Worm (Caenorhabditis elegans) whole organism, L1 larva: ENCODE results near the gene srg-1.
A peak's percentile ranks its signal among the peaks of the same experiment; 100 is the strongest.

ENCODE experiments used
- aha-1 ChIP-seq: fragments of 150-350 bp; optimal IDR thresholded peaks from 2 replicates; lab custom pipeline; 2014; ENCODE audit warnings: missing biosample characterization, missing genetic modification characterization
- aly-2 ChIP-seq: fragments of 150-350 bp; optimal IDR thresholded peaks from 2 replicates; lab custom pipeline; 2014; ENCODE audit warnings: missing biosample characterization, missing genetic modification characterization
- blmp-1 ChIP-seq: fragments of 150-350 bp; optimal IDR thresholded peaks from 2 replicates; lab custom pipeline; 2014; ENCODE audit warnings: missing biosample characterization, missing genetic modification characterization
- ceh-8 ChIP-seq: fragments of 200-800 bp; sonication (Bioruptor generic); optimal IDR thresholded peaks from 2 replicates; lab custom pipeline; 2018; ENCODE audit warnings: mild to moderate bottlenecking, missing genetic modification characterization, moderate library complexity, missing compliant biosample characterization
- dsc-1 ChIP-seq: sonication (generic microtip); optimal IDR thresholded peaks from 2 replicates; lab custom pipeline; 2016; ENCODE audit warnings: mild to moderate bottlenecking, missing genetic modification characterization, missing compliant biosample characterization
- efl-1 ChIP-seq, 4 experiments: fragments of 150-350 bp; optimal IDR thresholded peaks in 3 of 4; peaks in 1 of 4; 1 replicate in 1 of 4; 2 replicates in 3 of 4; lab custom pipeline; 2014; ENCODE audit warnings: missing biosample characterization in 2 of 4, missing genetic modification characterization in 2 of 4, missing genetic modification reagents in 2 of 4
- egl-27 ChIP-seq, 2 experiments: fragments of 150-350 bp in 1 of 2; sonication (generic microtip); optimal IDR thresholded peaks; 3 replicates each; lab custom pipeline; 2017 to 2018; ENCODE audit warnings: missing biosample characterization in 2 of 2, missing genetic modification characterization in 2 of 2, missing genetic modification reagents in 2 of 2
- elt-2 ChIP-seq: sonication (generic microtip); optimal IDR thresholded peaks from 2 replicates; lab custom pipeline; 2016; ENCODE audit warnings: missing genetic modification characterization, mild to moderate bottlenecking, inconsistent platforms, missing compliant biosample characterization, missing genetic modification reagents
- elt-3 ChIP-seq, 6 experiments: fragments of 150-350 bp in 1 of 6; sonication (generic microtip); optimal IDR thresholded peaks; 2 replicates each; lab custom pipeline; 2017 to 2018; ENCODE audit warnings: missing biosample characterization in 6 of 6, missing genetic modification characterization in 6 of 6, inconsistent platforms in 1 of 6
- fkh-10 ChIP-seq: sonication (generic microtip); optimal IDR thresholded peaks from 2 replicates; lab custom pipeline; 2017; ENCODE audit warnings: missing biosample characterization, missing genetic modification reagents, missing genetic modification characterization
- fkh-4 ChIP-seq: sonication (generic microtip); optimal IDR thresholded peaks from 2 replicates; lab custom pipeline; 2016; ENCODE audit warnings: missing compliant biosample characterization, missing genetic modification characterization, borderline replicate concordance
- fkh-8 ChIP-seq: sonication (generic microtip); optimal IDR thresholded peaks from 2 replicates; lab custom pipeline; 2016; ENCODE audit warnings: mild to moderate bottlenecking, missing genetic modification characterization, missing compliant biosample characterization
- fos-1 ChIP-seq: fragments of 150-350 bp; optimal IDR thresholded peaks from 2 replicates; lab custom pipeline; 2014; ENCODE audit warnings: missing biosample characterization, missing genetic modification characterization
- grh-1 ChIP-seq: fragments of 200-800 bp; sonication (Bioruptor generic); IDR thresholded peaks from 2 replicates; pipeline ENCODE4 v1.3.6; 2022; ENCODE audit warnings: missing genetic modification reagents, missing genetic modification characterization, missing compliant biosample characterization
- hlh-4 ChIP-seq: sonication (generic microtip); optimal IDR thresholded peaks from 2 replicates; lab custom pipeline; 2016; ENCODE audit warnings: mild to moderate bottlenecking, missing genetic modification characterization, missing compliant biosample characterization
- lin-14 ChIP-seq: fragments of 200-800 bp; sonication (Bioruptor generic); optimal IDR thresholded peaks from 2 replicates; lab custom pipeline; 2018; ENCODE audit warnings: mild to moderate bottlenecking, missing genetic modification characterization, moderate library complexity, missing compliant biosample characterization
- lin-15B ChIP-seq: fragments of 150-350 bp; sonication (generic microtip); optimal IDR thresholded peaks from 3 replicates; lab custom pipeline; 2014; ENCODE audit warnings: missing biosample characterization, missing genetic modification characterization
- lin-35 ChIP-seq, 2 experiments: fragments of 150-350 bp; optimal IDR thresholded peaks; 2 replicates each; lab custom pipeline; 2014; ENCODE audit warnings: missing biosample characterization in 2 of 2, missing genetic modification characterization in 2 of 2, missing genetic modification reagents in 2 of 2
- lir-3 ChIP-seq: sonication (generic microtip); optimal IDR thresholded peaks from 2 replicates; lab custom pipeline; 2016; ENCODE audit warnings: mild to moderate bottlenecking, missing genetic modification characterization, moderate library complexity, missing compliant biosample characterization; ENCODE audit not compliant: poor library complexity
- lsy-2 ChIP-seq, 2 experiments: fragments of 150-350 bp; optimal IDR thresholded peaks; 2 replicates each; lab custom pipeline; 2014; ENCODE audit warnings: missing biosample characterization in 2 of 2, missing genetic modification characterization in 2 of 2
- mdl-1 ChIP-seq, 2 experiments: fragments of 150-350 bp; optimal IDR thresholded peaks; 2 replicates each; lab custom pipeline; 2014 to 2017; ENCODE audit warnings: missing biosample characterization in 2 of 2, missing genetic modification characterization in 2 of 2, inconsistent platforms in 1 of 2
- mep-1 ChIP-seq: fragments of 150-350 bp; optimal IDR thresholded peaks from 2 replicates; lab custom pipeline; 2014; ENCODE audit warnings: missing biosample characterization, missing genetic modification characterization
- nhr-12 ChIP-seq: sonication (generic microtip); optimal IDR thresholded peaks from 2 replicates; lab custom pipeline; 2017; ENCODE audit warnings: missing biosample characterization, missing genetic modification characterization
- nhr-237 ChIP-seq: fragments of 150-350 bp; optimal IDR thresholded peaks from 2 replicates; lab custom pipeline; 2014; ENCODE audit warnings: missing biosample characterization, missing genetic modification characterization
- nhr-77 ChIP-seq: fragments of 150-350 bp; optimal IDR thresholded peaks from 2 replicates; lab custom pipeline; 2014; ENCODE audit warnings: missing biosample characterization, missing genetic modification characterization
- snpc-4 ChIP-seq: fragments of 150-350 bp; optimal IDR thresholded peaks from 2 replicates; lab custom pipeline; 2014; ENCODE audit warnings: missing biosample characterization, missing genetic modification characterization
- sox-4 ChIP-seq: sonication (generic microtip); optimal IDR thresholded peaks from 2 replicates; lab custom pipeline; 2016; ENCODE audit warnings: missing genetic modification characterization, missing compliant biosample characterization
- unc-130 ChIP-seq: fragments of 150-350 bp; optimal IDR thresholded peaks from 2 replicates; lab custom pipeline; 2017; ENCODE audit warnings: missing biosample characterization, missing genetic modification characterization, inconsistent platforms
- unc-30 ChIP-seq: sonication (generic microtip); optimal IDR thresholded peaks from 2 replicates; lab custom pipeline; 2017; ENCODE audit warnings: missing biosample characterization, missing genetic modification characterization
- unc-62 ChIP-seq: fragments of 150-350 bp; optimal IDR thresholded peaks from 2 replicates; lab custom pipeline; 2014; ENCODE audit warnings: missing biosample characterization, missing genetic modification reagents, missing genetic modification characterization
- zag-1 ChIP-seq: fragments of 150-350 bp; optimal IDR thresholded peaks from 2 replicates; lab custom pipeline; 2014; ENCODE audit warnings: missing biosample characterization, missing genetic modification characterization
- ztf-11 ChIP-seq, 2 experiments: sonication (generic microtip); optimal IDR thresholded peaks; 2 replicates each; lab custom pipeline; 2016 to 2017; ENCODE audit warnings: missing genetic modification characterization in 2 of 2, missing biosample characterization in 1 of 2, missing compliant biosample characterization in 1 of 2

Gene srg-1

ce11 chrIII:6215476-6215875 is 42.7 kb downstream of the srg-1 start, which contains the start of gene C23G10.11:
Gene C23G10.11 (minus strand): TSS chrIII:6215576.
- no peak for TF ChIP-seq egl-27 (tag; optimal IDR thresholded peaks at IDR 0.05; lab: Kevin White, UChicago)
- no peak for TF ChIP-seq nhr-77 (tag; lab: Kevin White, UChicago)
- TF ChIP-seq blmp-1 (tag; lab: Kevin White, UChicago): peak; percentile 57
- TF ChIP-seq aha-1 (tag; lab: Kevin White, UChicago): no peak
- no peak for TF ChIP-seq elt-2
- peak in 1 of 6 experiments; percentile 25 for TF ChIP-seq elt-3 (tag; optimal IDR thresholded peaks at IDR 0.05; lab: Kevin White, UChicago)
- TF ChIP-seq lin-14 (GFP tag; lab: Kevin White, UChicago): no peak
- TF ChIP-seq lsy-2 (tag; optimal IDR thresholded peaks at IDR 0.05; lab: Kevin White, UChicago): peak in 1 of 2 experiments; percentile 12
- no peak for TF ChIP-seq nhr-237 (tag; lab: Kevin White, UChicago)
- TF ChIP-seq lin-35 (GFP tag; optimal IDR thresholded peaks at IDR 0.05; lab: Kevin White, UChicago): no peak
- TF ChIP-seq mdl-1 (tag; optimal IDR thresholded peaks at IDR 0.05; lab: Kevin White, UChicago): peak in 1 of 2 experiments; percentile 16

ce11 chrIII:6213915-6214314 is 44.2 kb downstream of the srg-1 start, which contains the start of gene C23G10.10:
Gene C23G10.10 (minus strand): TSS chrIII:6214015.
- TF ChIP-seq fkh-8 (tag; lab: Kevin White, UChicago) (peak; percentile 34), fkh-10 (GFP tag; lab: Kevin White, UChicago) (no peak)

- TF ChIP-seq snpc-4 (tag; lab: Kevin White, UChicago) (peak; percentile 46), sox-4 (tag; lab: Kevin White, UChicago) (no peak)
- TF ChIP-seq, all 84 proteins: peak for 1
Observed at ce11 chrIII:6210215-6210822, 47.8 kb downstream of the srg-1 start.

ce11 chrIII:6208984-6209383 is 49.2 kb downstream of the srg-1 start, which contains the start of gene C23G10.1:
Gene C23G10.1 (plus strand): TSS chrIII:6209284.
- TF ChIP-seq lin-15B (no peak), nhr-77 (tag; lab: Kevin White, UChicago) (no peak), aly-2 (tag; lab: Kevin White, UChicago) (no peak), zag-1 (tag; lab: Kevin White, UChicago) (no peak), fkh-10 (GFP tag; lab: Kevin White, UChicago) (no peak), hlh-4 (tag; lab: Kevin White, UChicago) (no peak), efl-1 (optimal IDR thresholded peaks at IDR 0.05; lab: Kevin White, UChicago) (no peak), efl-1 (GFP tag; optimal IDR thresholded peaks at IDR 0.05 in 1 of 2; lab: Kevin White, UChicago) (no peak), mep-1 (tag; lab: Kevin White, UChicago) (no peak)
- TF ChIP-seq, all 84 proteins: peak for 0

- TF ChIP-seq blmp-1 (tag; lab: Kevin White, UChicago): peak; percentile 14
- TF ChIP-seq lsy-2 (tag; optimal IDR thresholded peaks at IDR 0.05; lab: Kevin White, UChicago): peak in 1 of 2 experiments; percentile 36
- TF ChIP-seq nhr-12: no peak
- TF ChIP-seq elt-3 (tag; optimal IDR thresholded peaks at IDR 0.05; lab: Kevin White, UChicago): peak in 1 of 6 experiments; percentile 58
Observed at ce11 chrIII:6207881-6208280, 50.3 kb downstream of the srg-1 start, which contains the start of gene C23G10.2. Gene C23G10.2 (plus strand): TSS chrIII:6208064.

ce11 chrIII:6207046-6207445 is 51.1 kb downstream of the srg-1 start:
- TF ChIP-seq nhr-77 (tag; lab: Kevin White, UChicago) (no peak), aha-1 (tag; lab: Kevin White, UChicago) (no peak), dsc-1 (tag; lab: Kevin White, UChicago) (no peak), ceh-8 (no peak), fos-1 (tag; lab: Kevin White, UChicago) (no peak), grh-1 (GFP tag; lab: Robert Waterston, UW) (no peak), unc-130 (tag; lab: Kevin White, UChicago) (no peak), unc-30 (tag; lab: Kevin White, UChicago) (no peak), unc-62 (GFP tag; lab: Kevin White, UChicago) (no peak), ztf-11 (tag; optimal IDR thresholded peaks at IDR 0.05; lab: Kevin White, UChicago) (no peak), hlh-4 (tag; lab: Kevin White, UChicago) (no peak), lin-14 (GFP tag; lab: Kevin White, UChicago) (no peak), lir-3 (no peak), fkh-4 (no peak)
